Worm (Caenorhabditis elegans) whole organism, late embryonic: ENCODE results near the gene tyr-1.

Experiments
- ahr-1 ChIP-seq: sonication (generic microtip); optimal IDR thresholded peaks from 2 replicates; lab custom pipeline; 2016; ENCODE audit warnings: missing genetic modification characterization, missing compliant biosample characterization
- ama-1 ChIP-seq: fragments of 150-350 bp; optimal IDR thresholded peaks from 2 replicates; lab custom pipeline; 2014
- dmd-4 ChIP-seq: sonication (generic microtip); optimal IDR thresholded peaks from 2 replicates; lab custom pipeline; 2016; ENCODE audit warnings: borderline replicate concordance, missing genetic modification characterization, missing compliant biosample characterization
- elt-2 ChIP-seq: sonication (generic microtip); optimal IDR thresholded peaks from 2 replicates; lab custom pipeline; 2016; ENCODE audit warnings: missing genetic modification reagents, missing genetic modification characterization, missing compliant biosample characterization
- fkh-6 ChIP-seq: sonication (generic microtip); optimal IDR thresholded peaks from 2 replicates; lab custom pipeline; 2016; ENCODE audit warnings: missing genetic modification characterization, missing compliant biosample characterization
- gmeb-2 ChIP-seq: sonication (generic microtip); optimal IDR thresholded peaks from 2 replicates; lab custom pipeline; 2016; ENCODE audit warnings: missing genetic modification characterization, inconsistent platforms, missing compliant biosample characterization
- hlh-30 ChIP-seq: sonication (generic microtip); optimal IDR thresholded peaks from 2 replicates; lab custom pipeline; 2017; ENCODE audit warnings: antibody characterized with exemption, missing genetic modification characterization, missing compliant biosample characterization; ENCODE audit not compliant: insufficient read depth
- hlh-8 ChIP-seq: sonication (generic microtip); optimal IDR thresholded peaks from 2 replicates; lab custom pipeline; 2016; ENCODE audit warnings: missing genotype, missing genetic modification characterization, missing compliant biosample characterization
- nfya-1 ChIP-seq: sonication (generic microtip); optimal IDR thresholded peaks from 2 replicates; lab custom pipeline; 2017; ENCODE audit warnings: missing genetic modification characterization, mild to moderate bottlenecking, missing compliant biosample characterization, antibody characterized with exemption, moderate library complexity
- pha-4 ChIP-seq: fragments of 150-350 bp; optimal IDR thresholded peaks from 2 replicates; lab custom pipeline; 2018; ENCODE audit warnings: missing biosample characterization, missing genetic modification reagents, missing genetic modification characterization
- tbx-2 ChIP-seq: sonication (generic microtip); optimal IDR thresholded peaks from 2 replicates; lab custom pipeline; 2016; ENCODE audit warnings: missing genetic modification characterization, missing compliant biosample characterization

- no peak for TF ChIP-seq fkh-6
- peak; percentile 98 for TF ChIP-seq tbx-2 (tag; lab: Kevin White, UChicago)
- TF ChIP-seq elt-2 (tag; lab: Kevin White, UChicago), result peak; percentile 96
- peak; percentile 87 for TF ChIP-seq hlh-8
- peak; percentile 68 for TF ChIP-seq dmd-4
- peak; percentile 78 for TF ChIP-seq gmeb-2 (tag; lab: Kevin White, UChicago)
- TF ChIP-seq hlh-30 (tag; lab: Kevin White, UChicago), result peak; percentile 88
- peak; percentile 79 for TF ChIP-seq ahr-1 (tag; lab: Kevin White, UChicago)
- TF ChIP-seq pha-4 (tag; lab: Kevin White, UChicago), result no peak
- no peak for TF ChIP-seq ama-1 (lab: Kevin White, UChicago)
- peak; percentile 99 for TF ChIP-seq nfya-1 (tag; lab: Kevin White, UChicago)
These were observed 18.9 kb upstream of the tyr-1 start, which contains the start of gene rpl-35 for ce11 chrIII:7854494-7855184.
